Worm (Caenorhabditis elegans) whole organism, late embryonic: ENCODE data around the gene pqn-62.

Source experiments
- C08G9.2 ChIP-seq: sonication (generic microtip); optimal IDR thresholded peaks from 2 replicates; lab custom pipeline; 2016; ENCODE audit warnings: mild to moderate bottlenecking, missing genetic modification characterization, moderate library complexity, missing compliant biosample characterization
- C38D4.7 ChIP-seq: fragments of 200-800 bp; sonication (Bioruptor generic); optimal IDR thresholded peaks from 2 replicates; lab custom pipeline; 2018; ENCODE audit warnings: mild to moderate bottlenecking, missing genetic modification characterization, moderate library complexity, missing compliant biosample characterization
- F13H6.1 ChIP-seq: sonication (generic microtip); optimal IDR thresholded peaks from 2 replicates; lab custom pipeline; 2016; ENCODE audit warnings: missing genetic modification characterization, missing compliant biosample characterization
- K02D7.2 ChIP-seq: sonication (generic microtip); optimal IDR thresholded peaks from 2 replicates; lab custom pipeline; 2017; ENCODE audit warnings: mild to moderate bottlenecking, missing genetic modification characterization, missing compliant biosample characterization
- K09A11.1 ChIP-seq: sonication (generic microtip); optimal IDR thresholded peaks from 2 replicates; lab custom pipeline; 2017; ENCODE audit warnings: antibody characterized with exemption, mild to moderate bottlenecking, missing genetic modification characterization, missing compliant biosample characterization; ENCODE audit not compliant: insufficient read depth
- Y22D7AL.16 ChIP-seq: sonication (generic microtip); optimal IDR thresholded peaks from 2 replicates; lab custom pipeline; 2016; ENCODE audit warnings: missing genetic modification characterization, missing compliant biosample characterization
- ceh-14 ChIP-seq: sonication (generic microtip); optimal IDR thresholded peaks from 2 replicates; lab custom pipeline; 2016; ENCODE audit warnings: missing genotype, missing genetic modification characterization, missing compliant biosample characterization
- ceh-18 ChIP-seq: sonication (generic microtip); optimal IDR thresholded peaks from 2 replicates; lab custom pipeline; 2016; ENCODE audit warnings: missing genetic modification characterization, missing compliant biosample characterization
- ceh-19 ChIP-seq: fragments of 200-800 bp; sonication (Bioruptor generic); optimal IDR thresholded peaks from 2 replicates; lab custom pipeline; 2018; ENCODE audit warnings: mild to moderate bottlenecking, missing genetic modification characterization, missing compliant biosample characterization
- ceh-2 ChIP-seq: sonication (generic microtip); optimal IDR thresholded peaks from 2 replicates; lab custom pipeline; 2016; ENCODE audit warnings: missing genotype, missing genetic modification characterization, missing compliant biosample characterization
- ceh-22 ChIP-seq: sonication (generic microtip); optimal IDR thresholded peaks from 2 replicates; lab custom pipeline; 2017; ENCODE audit warnings: missing biosample characterization, missing genetic modification characterization
- ceh-24 ChIP-seq: sonication (generic microtip); optimal IDR thresholded peaks from 2 replicates; lab custom pipeline; 2016; ENCODE audit warnings: mild to moderate bottlenecking, missing genetic modification characterization, missing compliant biosample characterization
- ceh-31 ChIP-seq: sonication (generic microtip); optimal IDR thresholded peaks from 2 replicates; lab custom pipeline; 2016; ENCODE audit warnings: missing genetic modification characterization, missing compliant biosample characterization
- ceh-45 ChIP-seq: fragments of 200-800 bp; sonication (Bioruptor generic); IDR thresholded peaks from 2 replicates; pipeline ENCODE4 v1.3.6; 2022; ENCODE audit warnings: missing genetic modification reagents, missing genetic modification characterization, missing compliant biosample characterization
- ceh-9 ChIP-seq: sonication (generic microtip); optimal IDR thresholded peaks from 2 replicates; lab custom pipeline; 2016; ENCODE audit warnings: mild to moderate bottlenecking, missing genetic modification characterization, inconsistent platforms, missing compliant biosample characterization
- che-1 ChIP-seq: sonication (generic microtip); optimal IDR thresholded peaks from 2 replicates; lab custom pipeline; 2016; ENCODE audit warnings: mild to moderate bottlenecking, missing genetic modification characterization, missing compliant biosample characterization
- dmd-4 ChIP-seq: sonication (generic microtip); optimal IDR thresholded peaks from 2 replicates; lab custom pipeline; 2016; ENCODE audit warnings: borderline replicate concordance, missing genetic modification characterization, missing compliant biosample characterization
- dve-1 ChIP-seq: sonication (generic microtip); optimal IDR thresholded peaks from 2 replicates; lab custom pipeline; 2017; ENCODE audit warnings: antibody characterized with exemption, mild to moderate bottlenecking, missing genetic modification characterization, missing compliant biosample characterization
- elt-2 ChIP-seq: sonication (generic microtip); optimal IDR thresholded peaks from 2 replicates; lab custom pipeline; 2016; ENCODE audit warnings: missing genetic modification reagents, missing genetic modification characterization, missing compliant biosample characterization
- elt-4 ChIP-seq: sonication (generic microtip); optimal IDR thresholded peaks from 2 replicates; lab custom pipeline; 2016; ENCODE audit warnings: missing genetic modification characterization, missing compliant biosample characterization
- ets-4 ChIP-seq: sonication (generic microtip); optimal IDR thresholded peaks from 2 replicates; lab custom pipeline; 2016; ENCODE audit warnings: missing genetic modification characterization, missing compliant biosample characterization
- eyg-1 ChIP-seq: sonication (generic microtip); optimal IDR thresholded peaks from 2 replicates; lab custom pipeline; 2016; ENCODE audit warnings: missing genotype, missing genetic modification characterization, missing compliant biosample characterization
- fkh-10 ChIP-seq: fragments of 150-350 bp; optimal IDR thresholded peaks from 2 replicates; lab custom pipeline; 2014; ENCODE audit warnings: missing biosample characterization, missing genetic modification reagents, missing genetic modification characterization
- fkh-6 ChIP-seq: sonication (generic microtip); optimal IDR thresholded peaks from 2 replicates; lab custom pipeline; 2016; ENCODE audit warnings: missing genetic modification characterization, missing compliant biosample characterization
- gmeb-2 ChIP-seq: sonication (generic microtip); optimal IDR thresholded peaks from 2 replicates; lab custom pipeline; 2016; ENCODE audit warnings: missing genetic modification characterization, inconsistent platforms, missing compliant biosample characterization
- hlh-13 ChIP-seq: fragments of 200-800 bp; sonication (Bioruptor generic); optimal IDR thresholded peaks from 2 replicates; lab custom pipeline; 2018; ENCODE audit warnings: mild to moderate bottlenecking, missing genetic modification characterization, missing compliant biosample characterization
- hlh-15 ChIP-seq: sonication (generic microtip); optimal IDR thresholded peaks from 2 replicates; lab custom pipeline; 2016; ENCODE audit warnings: missing genetic modification characterization, missing compliant biosample characterization
- hlh-6 ChIP-seq: sonication (generic microtip); optimal IDR thresholded peaks from 2 replicates; lab custom pipeline; 2016; ENCODE audit warnings: missing genotype, missing genetic modification characterization, missing compliant biosample characterization
- hlh-8 ChIP-seq: sonication (generic microtip); optimal IDR thresholded peaks from 2 replicates; lab custom pipeline; 2016; ENCODE audit warnings: missing genotype, missing genetic modification characterization, missing compliant biosample characterization
- lim-6 ChIP-seq: sonication (generic microtip); optimal IDR thresholded peaks from 2 replicates; lab custom pipeline; 2016; ENCODE audit warnings: missing genetic modification characterization, missing compliant biosample characterization
- lin-11 ChIP-seq: fragments of 200-800 bp; sonication (Bioruptor generic); optimal IDR thresholded peaks from 2 replicates; lab custom pipeline; 2018; ENCODE audit warnings: mild to moderate bottlenecking, missing genetic modification characterization, missing compliant biosample characterization
- madf-2 ChIP-seq: sonication (generic microtip); optimal IDR thresholded peaks from 2 replicates; lab custom pipeline; 2017; ENCODE audit warnings: missing genetic modification characterization, missing compliant biosample characterization
- mec-3 ChIP-seq: sonication (generic microtip); optimal IDR thresholded peaks from 2 replicates; lab custom pipeline; 2016; ENCODE audit warnings: borderline replicate concordance, missing genetic modification characterization, missing compliant biosample characterization
- nfya-1 ChIP-seq: sonication (generic microtip); optimal IDR thresholded peaks from 2 replicates; lab custom pipeline; 2017; ENCODE audit warnings: missing genetic modification characterization, mild to moderate bottlenecking, missing compliant biosample characterization, antibody characterized with exemption, moderate library complexity
- nhr-11 ChIP-seq: fragments of 150-350 bp; optimal IDR thresholded peaks from 2 replicates; lab custom pipeline; 2014; ENCODE audit warnings: missing biosample characterization, missing genetic modification characterization
- nhr-232 ChIP-seq: sonication (generic microtip); optimal IDR thresholded peaks from 2 replicates; lab custom pipeline; 2016; ENCODE audit warnings: missing genetic modification characterization, missing compliant biosample characterization
- npax-4 ChIP-seq: sonication (generic microtip); optimal IDR thresholded peaks from 2 replicates; lab custom pipeline; 2016; ENCODE audit warnings: missing genetic modification characterization, missing compliant biosample characterization
- odd-2 ChIP-seq: sonication (generic microtip); optimal IDR thresholded peaks from 2 replicates; lab custom pipeline; 2017; ENCODE audit warnings: antibody characterized with exemption, mild to moderate bottlenecking, missing genetic modification characterization, missing compliant biosample characterization
- pag-3 ChIP-seq: sonication (generic microtip); optimal IDR thresholded peaks from 2 replicates; lab custom pipeline; 2016; ENCODE audit warnings: missing compliant biosample characterization, missing genetic modification characterization, borderline replicate concordance
- pha-2 ChIP-seq: sonication (generic microtip); optimal IDR thresholded peaks from 2 replicates; lab custom pipeline; 2017; ENCODE audit warnings: mild to moderate bottlenecking, missing genetic modification characterization, missing compliant biosample characterization
- pha-4 ChIP-seq: fragments of 150-350 bp; optimal IDR thresholded peaks from 2 replicates; lab custom pipeline; 2018; ENCODE audit warnings: missing biosample characterization, missing genetic modification reagents, missing genetic modification characterization
- pros-1 ChIP-seq: fragments of 150-350 bp; optimal IDR thresholded peaks from 2 replicates; lab custom pipeline; 2014; ENCODE audit warnings: missing biosample characterization, missing genetic modification reagents, missing genetic modification characterization
- ref-2 ChIP-seq: sonication (generic microtip); optimal IDR thresholded peaks from 2 replicates; lab custom pipeline; 2016; ENCODE audit warnings: missing genetic modification characterization, missing compliant biosample characterization
- rnt-1 ChIP-seq: sonication (generic microtip); optimal IDR thresholded peaks from 2 replicates; lab custom pipeline; 2016; ENCODE audit warnings: missing genetic modification characterization, missing compliant biosample characterization
- sdc-2 ChIP-seq: sonication (generic microtip); optimal IDR thresholded peaks from 2 replicates; lab custom pipeline; 2016; ENCODE audit warnings: missing genotype, missing genetic modification characterization, missing compliant biosample characterization
- sox-4 ChIP-seq: sonication (generic microtip); optimal IDR thresholded peaks from 2 replicates; lab custom pipeline; 2017; ENCODE audit warnings: mild to moderate bottlenecking, missing genetic modification characterization, inconsistent platforms, missing compliant biosample characterization
- tbx-2 ChIP-seq: sonication (generic microtip); optimal IDR thresholded peaks from 2 replicates; lab custom pipeline; 2016; ENCODE audit warnings: missing genetic modification characterization, missing compliant biosample characterization
- tbx-7 ChIP-seq: sonication (generic microtip); optimal IDR thresholded peaks from 2 replicates; lab custom pipeline; 2016; ENCODE audit warnings: missing genotype, missing genetic modification characterization, missing compliant biosample characterization
- unc-55 ChIP-seq: sonication (generic microtip); optimal IDR thresholded peaks from 2 replicates; lab custom pipeline; 2017; ENCODE audit warnings: missing biosample characterization, missing genetic modification reagents, missing genetic modification characterization
- unc-86 ChIP-seq: sonication (generic microtip); optimal IDR thresholded peaks from 2 replicates; lab custom pipeline; 2016; ENCODE audit warnings: missing genetic modification characterization, missing compliant biosample characterization
- ztf-16 ChIP-seq: sonication (generic microtip); optimal IDR thresholded peaks from 2 replicates; lab custom pipeline; 2017; ENCODE audit warnings: missing genetic modification characterization, missing compliant biosample characterization

pqn-62 gene

ce11 chrX:5162755-5163154 is 33.2 kb upstream of the pqn-62 start, which contains the start of gene EGAP5.1:
TSS of gene EGAP5.1 (plus strand) at chrX:5163055.
- no peak for TF ChIP-seq ceh-31
- TF ChIP-seq nhr-11, result no peak
- TF ChIP-seq eyg-1 (tag; lab: Kevin White, UChicago), result no peak
- no peak for TF ChIP-seq sdc-2 (tag; lab: Kevin White, UChicago)
- no peak for TF ChIP-seq gmeb-2 (tag; lab: Kevin White, UChicago)
- TF ChIP-seq nhr-232, result no peak
- no peak for TF ChIP-seq tbx-7 (tag; lab: Kevin White, UChicago)
- no peak for TF ChIP-seq hlh-8 (tag; lab: Kevin White, UChicago)
- no peak for TF ChIP-seq C08G9.2
- TF ChIP-seq pros-1 (tag; lab: Kevin White, UChicago), result no peak
- no peak for TF ChIP-seq hlh-13
- no peak for TF ChIP-seq ztf-16 (tag; lab: Kevin White, UChicago)
- TF ChIP-seq ceh-22 (tag; lab: Kevin White, UChicago), result no peak
- no peak for TF ChIP-seq fkh-6 (tag; lab: Kevin White, UChicago)
- no peak for TF ChIP-seq madf-2 (tag; lab: Kevin White, UChicago)
- no peak for TF ChIP-seq pha-4 (tag; lab: Kevin White, UChicago)
- TF ChIP-seq che-1 (tag; lab: Kevin White, UChicago), result no peak
- TF ChIP-seq F13H6.1 (tag; lab: Kevin White, UChicago), result no peak
- TF ChIP-seq rnt-1 (tag; lab: Kevin White, UChicago), result no peak
- TF ChIP-seq, all 69 proteins: peak for 0

- TF ChIP-seq pag-3 (tag; lab: Kevin White, UChicago) (no peak), Y22D7AL.16 (no peak), ceh-31 (no peak), ceh-19 (GFP tag; lab: Kevin White, UChicago) (no peak), elt-2 (no peak), nfya-1 (tag; lab: Kevin White, UChicago) (no peak), dve-1 (tag; lab: Kevin White, UChicago) (no peak), unc-86 (tag; lab: Kevin White, UChicago) (no peak), C38D4.7 (GFP tag; lab: Kevin White, UChicago) (no peak), ceh-9 (tag; lab: Kevin White, UChicago) (no peak), ceh-18 (no peak), ets-4 (tag; lab: Kevin White, UChicago) (no peak), ref-2 (tag; lab: Kevin White, UChicago) (no peak), unc-55 (GFP tag; lab: Kevin White, UChicago) (no peak), tbx-2 (tag; lab: Kevin White, UChicago) (no peak), mec-3 (tag; lab: Kevin White, UChicago) (no peak), ceh-22 (tag; lab: Kevin White, UChicago) (no peak), ceh-14 (no peak), rnt-1 (tag; lab: Kevin White, UChicago) (no peak), fkh-10 (GFP tag; lab: Kevin White, UChicago) (no peak)
Observed at ce11 chrX:5164054-5164453, 31.9 kb upstream of the pqn-62 start.

ce11 chrX:5165037-5165436 is 30.9 kb upstream of the pqn-62 start, which contains the start of gene mans-3:
TSS of gene mans-3 (plus strand) at chrX:5165395.
- TF ChIP-seq hlh-15 (tag; lab: Kevin White, UChicago) (peak; percentile 6), K02D7.2 (tag; lab: Kevin White, UChicago) (no peak), madf-2 (tag; lab: Kevin White, UChicago) (no peak), hlh-6 (no peak), pha-2 (tag; lab: Kevin White, UChicago) (peak; percentile 15), F13H6.1 (tag; lab: Kevin White, UChicago) (peak; percentile 53), elt-4 (no peak), lin-11 (peak; percentile 23), tbx-7 (tag; lab: Kevin White, UChicago) (no peak), ceh-2 (peak; percentile 51), elt-2 (peak; percentile 72), npax-4 (peak; percentile 22), odd-2 (tag; lab: Kevin White, UChicago) (no peak), sox-4 (tag; lab: Kevin White, UChicago) (peak; percentile 54), ceh-24 (tag; lab: Kevin White, UChicago) (peak; percentile 41), nhr-232 (peak; percentile 44), lim-6 (tag; lab: Kevin White, UChicago) (no peak), dmd-4 (tag; lab: Kevin White, UChicago) (peak; percentile 51), hlh-8 (tag; lab: Kevin White, UChicago) (peak; percentile 35), ceh-45 (GFP tag; lab: Robert Waterston, UW) (peak; percentile 28; the same call in 1 of the 2 replicates), K09A11.1 (tag; lab: Kevin White, UChicago) (peak; percentile 42), fkh-6 (tag; lab: Kevin White, UChicago) (peak; percentile 16)
